Fruit fly (Drosophila melanogaster) whole organism, wandering third instar larva: ENCODE measurements around the gene RAF2.

ENCODE experiments used
- CrebA ChIP-seq: fragments of 200-800 bp; sonication (Bioruptor generic); optimal IDR thresholded peaks from 2 replicates; lab custom pipeline; 2016; ENCODE audit warnings: missing biosample characterization, mild to moderate bottlenecking, missing genetic modification characterization, borderline replicate concordance
- Rel ChIP-seq, 2 experiments: fragments of 200-800 bp; sonication (Bioruptor generic) in 1 of 2; optimal IDR thresholded peaks; 2 replicates in 1 of 2; 3 replicates in 1 of 2; lab custom pipeline; 2016 to 2019; ENCODE audit warnings: mild to moderate bottlenecking in 2 of 2, missing biosample characterization in 2 of 2, missing genetic modification characterization in 2 of 2, moderate library complexity in 1 of 2

dm6 chr3L:16351770-16352429, 34.2 kb upstream of the RAF2 start, which contains the start of the genes Golgin104 and Tcs3:
- TF ChIP-seq Rel (GFP tag; optimal IDR thresholded peaks at IDR 0.05; lab: Kevin White, UChicago), result no peak
- TF ChIP-seq Rel (tag; optimal IDR thresholded peaks at IDR 0.05; lab: Kevin White, UChicago), result peak; percentile 60
- TF ChIP-seq CrebA (GFP tag; lab: Kevin White, UChicago), result no peak
